Worm (Caenorhabditis elegans) whole organism, late embryonic: ENCODE results near the gene T04A6.3.

Experiments
- ama-1 ChIP-seq: fragments of 150-350 bp; optimal IDR thresholded peaks from 2 replicates; lab custom pipeline; 2014
- ceh-6 ChIP-seq: fragments of 200-800 bp; sonication (Bioruptor generic); optimal IDR thresholded peaks from 2 replicates; lab custom pipeline; 2018; ENCODE audit warnings: mild to moderate bottlenecking, missing genetic modification characterization, missing compliant biosample characterization
- fkh-10 ChIP-seq: fragments of 150-350 bp; optimal IDR thresholded peaks from 2 replicates; lab custom pipeline; 2014; ENCODE audit warnings: missing biosample characterization, missing genetic modification reagents, missing genetic modification characterization
- pag-3 ChIP-seq: sonication (generic microtip); optimal IDR thresholded peaks from 2 replicates; lab custom pipeline; 2016; ENCODE audit warnings: missing compliant biosample characterization, missing genetic modification characterization, borderline replicate concordance
- tbx-7 ChIP-seq: sonication (generic microtip); optimal IDR thresholded peaks from 2 replicates; lab custom pipeline; 2016; ENCODE audit warnings: missing genotype, missing genetic modification characterization, missing compliant biosample characterization
- unc-42 ChIP-seq: sonication (generic microtip); optimal IDR thresholded peaks from 2 replicates; lab custom pipeline; 2016; ENCODE audit warnings: missing genotype, missing genetic modification characterization, missing compliant biosample characterization

- TF ChIP-seq unc-42 (tag; lab: Kevin White, UChicago): no peak
- no peak for TF ChIP-seq pag-3 (tag; lab: Kevin White, UChicago)
- no peak for TF ChIP-seq ama-1 (lab: Kevin White, UChicago)
- peak; percentile 44 for TF ChIP-seq ceh-6 (GFP tag; lab: Kevin White, UChicago)
- TF ChIP-seq fkh-10 (GFP tag; lab: Kevin White, UChicago): no peak
- no peak for TF ChIP-seq tbx-7 (tag; lab: Kevin White, UChicago)
These were observed 33.9 kb upstream of the T04A6.3 start for ce11 chrIII:7642015-7642414.
